Worm (Caenorhabditis elegans): ENCODE results near the gene T12D8.5.
A peak's percentile ranks its signal among the peaks of the same experiment; 100 is the strongest.

The T12D8.5 gene

ce11 chrIII:13614751-13615150, 11.8 kb downstream of the T12D8.5 start:
- TF ChIP-seq mcd-1 (GFP tag; IDR thresholded peaks at IDR 0.05), result 0 out of 2 replicates have a peak, but pooled peaks have one; percentile 11
- TF ChIP-seq F57C9.4 (tag; optimal IDR thresholded peaks at IDR 0.05), result no peak
- TF ChIP-seq egrh-3 (GFP tag; IDR thresholded peaks at IDR 0.05), result peak; percentile 58; the same call in 1 of the 2 replicates
- TF ChIP-seq snpc-1.1 (tag; optimal IDR thresholded peaks at IDR 0.05; ENCODE audit: insufficient read depth), result no peak
- TF ChIP-seq zfh-2 (GFP tag; conservative IDR thresholded peaks at IDR 0.05), result peak; percentile 48; the same call in 1 of the 2 replicates

ce11 chrIII:13614206-13614605, 12.4 kb downstream of the T12D8.5 start:
- 0 out of 2 replicates have a peak, but pooled peaks have one; percentile 24 for TF ChIP-seq Y95B8A.8 (GFP tag; IDR thresholded peaks at IDR 0.05)
- peak; percentile 30 for TF ChIP-seq him-1 (tag; optimal IDR thresholded peaks at IDR 0.05)
- no peak for TF ChIP-seq F52B5.7 (tag; optimal IDR thresholded peaks at IDR 0.05)
- TF ChIP-seq nhr-179 (tag; optimal IDR thresholded peaks at IDR 0.05), result no peak
- no peak for TF ChIP-seq B0336.3 (GFP tag; IDR thresholded peaks at IDR 0.05)

ce11 chrIII:13607833-13608232, 18.8 kb downstream of the T12D8.5 start, which contains the start of gene shpk-1:
Gene shpk-1, plus strand, starts transcription at chrIII:13608020.
- TF ChIP-seq nfyb-1 (GFP tag; IDR thresholded peaks at IDR 0.05) (peak; percentile 64; the same call in 1 of the 2 replicates), attf-6 (GFP tag; IDR thresholded peaks at IDR 0.05) (no peak), dox-1 (GFP tag; IDR thresholded peaks at IDR 0.05) (0 out of 2 replicates have a peak, but pooled peaks have one; percentile 37), fkh-3 (tag; optimal IDR thresholded peaks at IDR 0.05) (no peak), nhr-80 (tag; optimal IDR thresholded peaks at IDR 0.05) (peak; percentile 81), tbp1 (GFP tag; optimal IDR thresholded peaks at IDR 0.05) (peak; percentile 32), let-607 (tag; optimal IDR thresholded peaks at IDR 0.05) (peak; percentile 74 to 83), B0336.3 (GFP tag; IDR thresholded peaks at IDR 0.05) (0 out of 2 replicates have a peak, but pooled peaks have one; percentile 22), egl-44 (GFP tag; IDR thresholded peaks at IDR 0.05) (0 out of 2 replicates have a peak, but pooled peaks have one; percentile 30), madf-8 (GFP tag; conservative IDR thresholded peaks at IDR 0.05) (no peak), C06A6.2 (GFP tag; conservative IDR thresholded peaks at IDR 0.05) (no peak), nfya-1 (tag; optimal IDR thresholded peaks at IDR 0.05; ENCODE audit: borderline replicate concordance, insufficient read depth) (no peak), F49E8.2 (tag; optimal IDR thresholded peaks at IDR 0.05; ENCODE audit: insufficient read depth) (no peak), atf-7 (tag; optimal IDR thresholded peaks at IDR 0.05) (peak; percentile 77), ekl-4 (GFP tag; IDR thresholded peaks at IDR 0.05) (no peak)

ce11 chrIII:13606865-13607264, 19.7 kb downstream of the T12D8.5 start:
- no peak for TF ChIP-seq dox-1 (GFP tag; IDR thresholded peaks at IDR 0.05)
- TF ChIP-seq ccch-3 (GFP tag; optimal IDR thresholded peaks at IDR 0.05), result no peak
- TF ChIP-seq nhr-179 (tag; optimal IDR thresholded peaks at IDR 0.05), result no peak
- TF ChIP-seq madf-6 (GFP tag; IDR thresholded peaks at IDR 0.05), result no peak
- TF ChIP-seq mel-28 (tag; optimal IDR thresholded peaks at IDR 0.05; ENCODE audit: borderline replicate concordance), result no peak

- TF ChIP-seq tbp1 (GFP tag; optimal IDR thresholded peaks at IDR 0.05), result peak; percentile 35
- no peak for TF ChIP-seq pbrm-1 (GFP tag; IDR thresholded peaks at IDR 0.05)
- peak; percentile 4 for TF ChIP-seq ztf-22 (GFP tag; optimal IDR thresholded peaks at IDR 0.05)
- peak; percentile 87 for TF ChIP-seq nhr-80 (tag; optimal IDR thresholded peaks at IDR 0.05)
- TF ChIP-seq lir-1 (GFP tag; conservative IDR thresholded peaks at IDR 0.05), result no peak
- peak; percentile 53 for TF ChIP-seq ets-4 (GFP tag; optimal IDR thresholded peaks at IDR 0.05)
- TF ChIP-seq unc-62 (GFP tag; optimal IDR thresholded peaks at IDR 0.05), result peak; percentile 17
- TF ChIP-seq rec-8 (tag; optimal IDR thresholded peaks at IDR 0.05), result no peak
- no peak for TF ChIP-seq nfyb-1 (GFP tag; IDR thresholded peaks at IDR 0.05)
- TF ChIP-seq lin-40 (tag; optimal IDR thresholded peaks at IDR 0.05), result no peak
- TF ChIP-seq T26A5.8 (tag; optimal IDR thresholded peaks at IDR 0.05), result no peak
- no peak for TF ChIP-seq C17E4.6 (GFP tag; IDR thresholded peaks at IDR 0.05)
- peak; percentile 11 to 82 for TF ChIP-seq let-607 (tag; optimal IDR thresholded peaks at IDR 0.05)
- no peak for TF ChIP-seq T07F8.4 (tag; optimal IDR thresholded peaks at IDR 0.05)
- TF ChIP-seq ztf-3 (GFP tag; optimal IDR thresholded peaks at IDR 0.05), result no peak
- peak; percentile 38 for TF ChIP-seq F23B12.7 (tag; optimal IDR thresholded peaks at IDR 0.05; ENCODE audit: insufficient read depth)
- TF ChIP-seq pha-4 (tag; optimal IDR thresholded peaks at IDR 0.05), result no peak
Observed at ce11 chrIII:13606016-13606530, 20.5 kb downstream of the T12D8.5 start, which contains the start of gene act-5. Gene act-5, minus strand, starts transcription at chrIII:13606066.
